Worm (Caenorhabditis elegans): ENCODE results near the gene prmt-4.

Gene prmt-4

DNA sequence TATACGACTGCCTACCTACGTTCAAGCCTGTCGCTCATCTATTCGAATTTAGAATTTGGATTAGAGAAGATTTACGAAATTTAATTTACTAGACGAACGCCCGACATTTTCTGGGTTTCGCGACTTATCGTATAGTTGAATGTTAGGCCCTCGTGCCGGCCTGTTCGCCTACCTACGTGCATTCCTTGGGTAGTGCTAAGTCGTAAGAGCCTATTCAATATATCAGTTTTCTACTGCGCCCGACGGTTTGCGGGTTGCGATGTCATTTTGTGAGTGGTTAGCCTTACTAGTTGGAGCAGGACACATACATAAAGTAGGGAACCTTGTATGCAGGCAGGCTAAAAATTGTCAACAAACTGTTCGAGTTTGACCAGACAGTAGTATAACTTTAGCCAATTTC, 19.5 kb upstream of the prmt-4 start:
- no peak for TF ChIP-seq xbp-1 (tag; optimal IDR thresholded peaks at IDR 0.05)
- no peak for TF ChIP-seq F16B12.6 (tag; optimal IDR thresholded peaks at IDR 0.05)
- no peak for TF ChIP-seq nhr-20 (tag; optimal IDR thresholded peaks at IDR 0.05)
- no peak for TF ChIP-seq fos-1 (tag; optimal IDR thresholded peaks at IDR 0.05)
- TF ChIP-seq ztf-11 (tag; optimal IDR thresholded peaks at IDR 0.05), result no peak
- TF ChIP-seq zag-1 (tag; optimal IDR thresholded peaks at IDR 0.05), result no peak
- no peak for TF ChIP-seq snpc-4 (tag; optimal IDR thresholded peaks at IDR 0.05)
- TF ChIP-seq unc-130 (tag; optimal IDR thresholded peaks at IDR 0.05), result no peak
- TF ChIP-seq C16A3.4 (tag; optimal IDR thresholded peaks at IDR 0.05), result no peak
- no peak for TF ChIP-seq lin-15B (tag; optimal IDR thresholded peaks at IDR 0.05)
- no peak for TF ChIP-seq nhr-71 (tag; optimal IDR thresholded peaks at IDR 0.05)
- no peak for TF ChIP-seq mdl-1 (tag; optimal IDR thresholded peaks at IDR 0.05)

DNA sequence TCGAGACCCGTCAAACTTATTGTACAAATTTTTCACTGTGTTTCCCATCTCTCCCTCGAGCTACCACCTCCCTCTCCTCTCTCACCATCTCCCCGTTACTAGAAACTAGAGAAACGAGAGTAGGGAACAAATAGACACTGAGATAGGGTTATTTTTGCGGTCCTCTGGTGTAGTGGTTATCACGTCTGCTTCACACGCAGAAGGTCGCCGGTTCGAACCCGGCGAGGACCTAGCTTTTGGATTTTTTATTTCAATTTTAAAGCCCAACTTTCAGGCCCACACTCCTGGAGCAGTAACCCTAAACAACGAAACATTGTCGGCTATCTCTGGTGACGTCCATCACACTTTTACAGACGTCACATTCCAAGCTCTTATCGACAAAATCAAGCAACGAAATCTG, 16.9 kb upstream of the prmt-4 start:
- TF ChIP-seq grh-1 (GFP tag; IDR thresholded peaks at IDR 0.05) (no peak), hlh-4 (tag; optimal IDR thresholded peaks at IDR 0.05) (no peak), aha-1 (tag; optimal IDR thresholded peaks at IDR 0.05) (no peak), nhr-90 (tag; optimal IDR thresholded peaks at IDR 0.05; ENCODE audit: poor library complexity) (peak; percentile 24), mdl-1 (tag; optimal IDR thresholded peaks at IDR 0.05) (peak in 1 of 2 experiments; percentile 39), pag-3 (tag; optimal IDR thresholded peaks at IDR 0.05; ENCODE audit: borderline replicate concordance, insufficient read depth) (no peak), hpl-2 (GFP tag; optimal IDR thresholded peaks at IDR 0.05) (no peak), efl-3 (GFP tag; optimal IDR thresholded peaks at IDR 0.05) (no peak), ama-1 (optimal IDR thresholded peaks at IDR 0.05) (no peak), fos-1 (tag; optimal IDR thresholded peaks at IDR 0.05) (peak; percentile 42), nhr-85 (tag) (peak; percentile 58), F16B12.6 (tag; optimal IDR thresholded peaks at IDR 0.05) (peak; percentile 2), ceh-88 (GFP tag; IDR thresholded peaks at IDR 0.05) (no peak), nhr-71 (tag; optimal IDR thresholded peaks at IDR 0.05) (peak; percentile 66), ceh-82 (tag; optimal IDR thresholded peaks at IDR 0.05) (peak in 2 of 3 experiments; percentile 10 to 53), alr-1 (tag; optimal IDR thresholded peaks at IDR 0.05; ENCODE audit: borderline replicate concordance) (no peak), ces-1 (GFP tag; optimal IDR thresholded peaks at IDR 0.05) (no peak), ets-5 (GFP tag; IDR thresholded peaks at IDR 0.05) (no peak), mef-2 (tag; optimal IDR thresholded peaks at IDR 0.05) (no peak), egl-27 (tag; optimal IDR thresholded peaks at IDR 0.05) (no peak), lin-14 (GFP tag; optimal IDR thresholded peaks at IDR 0.05) (peak; percentile 47), blmp-1 (tag; optimal IDR thresholded peaks at IDR 0.05) (no peak), C04F5.9 (tag; optimal IDR thresholded peaks at IDR 0.05) (no peak), ztf-11 (tag; optimal IDR thresholded peaks at IDR 0.05) (no peak), nhr-12 (tag; optimal IDR thresholded peaks at IDR 0.05) (no peak), nhr-11 (tag; optimal IDR thresholded peaks at IDR 0.05) (no peak), jun-1 (tag; optimal IDR thresholded peaks at IDR 0.05) (peak; percentile 51), skn-1 (tag; optimal IDR thresholded peaks at IDR 0.05) (no peak), nhr-77 (tag; optimal IDR thresholded peaks at IDR 0.05) (peak; percentile 56), nhr-237 (tag; optimal IDR thresholded peaks at IDR 0.05) (no peak), nhr-84 (tag; optimal IDR thresholded peaks at IDR 0.05) (no peak), zip-4 (GFP tag; optimal IDR thresholded peaks at IDR 0.05) (no peak), sup-37 (GFP tag; optimal IDR thresholded peaks at IDR 0.05) (no peak), ceh-63 (GFP tag; optimal IDR thresholded peaks at IDR 0.05) (no peak), unc-98 (GFP tag; IDR thresholded peaks at IDR 0.05) (no peak), nhr-76 (tag; optimal IDR thresholded peaks at IDR 0.05) (no peak), nhr-19 (GFP tag; conservative IDR thresholded peaks at IDR 0.05) (peak; percentile 64), fkh-8 (tag; optimal IDR thresholded peaks at IDR 0.05) (peak; percentile 75), elt-3 (tag; optimal IDR thresholded peaks at IDR 0.05) (peak in 1 of 6 experiments; percentile 12), ztf-4 (tag; optimal IDR thresholded peaks at IDR 0.05) (no peak), snpc-4 (tag; optimal IDR thresholded peaks at IDR 0.05) (peak; percentile 27), nhr-47 (tag; optimal IDR thresholded peaks at IDR 0.05) (peak; percentile 68), tbx-2 (tag; optimal IDR thresholded peaks at IDR 0.05) (peak; percentile 22), C16A3.4 (tag; optimal IDR thresholded peaks at IDR 0.05) (peak; percentile 71), nhr-28 (tag; optimal IDR thresholded peaks at IDR 0.05) (no peak), lin-39 (tag; optimal IDR thresholded peaks at IDR 0.05) (no peak), unc-62 (GFP tag; optimal IDR thresholded peaks at IDR 0.05) (no peak)

Measured in whole organism, L1 larva.